Worm (Caenorhabditis elegans) whole organism, L2 larva: ENCODE measurements around the gene ssq-4.

Source experiments
- ceh-16 ChIP-seq: fragments of 150-350 bp; optimal IDR thresholded peaks from 2 replicates; lab custom pipeline; 2014; ENCODE audit warnings: missing biosample characterization, missing genetic modification characterization
- elt-1 ChIP-seq: fragments of 150-350 bp; optimal IDR thresholded peaks from 2 replicates; lab custom pipeline; 2014; ENCODE audit warnings: missing biosample characterization, missing genetic modification characterization
- lsy-2 ChIP-seq, 2 experiments: fragments of 150-350 bp in 1 of 2; sonication (generic microtip) in 1 of 2; optimal IDR thresholded peaks; 2 replicates each; lab custom pipeline; 2014 to 2017; ENCODE audit warnings: missing biosample characterization in 2 of 2, missing genetic modification characterization in 2 of 2
- mab-5 ChIP-seq: fragments of 150-350 bp; optimal IDR thresholded peaks from 2 replicates; lab custom pipeline; 2014; ENCODE audit warnings: missing biosample characterization, missing genetic modification characterization
- nhr-11 ChIP-seq: fragments of 150-350 bp; optimal IDR thresholded peaks from 2 replicates; lab custom pipeline; 2014; ENCODE audit warnings: missing biosample characterization, missing genetic modification characterization
- nhr-23 ChIP-seq: fragments of 150-350 bp; optimal IDR thresholded peaks from 2 replicates; lab custom pipeline; 2014; ENCODE audit warnings: missing biosample characterization, missing genetic modification reagents, missing genetic modification characterization
- unc-55 ChIP-seq: fragments of 150-350 bp; sonication (generic microtip); optimal IDR thresholded peaks from 3 replicates; lab custom pipeline; 2014; ENCODE audit warnings: missing biosample characterization, missing genetic modification reagents, missing genetic modification characterization
- zag-1 ChIP-seq: fragments of 150-350 bp; optimal IDR thresholded peaks from 2 replicates; lab custom pipeline; 2014; ENCODE audit warnings: missing biosample characterization, missing genetic modification characterization

ce11 chrIV:5005154-5005553 lies 11.1 kb upstream of the ssq-4 start:
- no peak for TF ChIP-seq ceh-16 (tag; lab: Kevin White, UChicago)
- TF ChIP-seq elt-1 (tag; lab: Kevin White, UChicago), result no peak
- no peak for TF ChIP-seq nhr-23
- TF ChIP-seq unc-55 (GFP tag; lab: Kevin White, UChicago), result no peak
- TF ChIP-seq mab-5, result no peak
- no peak for TF ChIP-seq lsy-2 (tag; optimal IDR thresholded peaks at IDR 0.05; lab: Kevin White, UChicago)
- no peak for TF ChIP-seq zag-1 (tag; lab: Kevin White, UChicago)
- no peak for TF ChIP-seq nhr-11 (tag; lab: Kevin White, UChicago)
